Worm (Caenorhabditis elegans) whole organism, L3 larva: Measurements from ENCODE around the gene klp-19.
A peak's percentile ranks its signal among the peaks of the same experiment; 100 is the strongest.

ENCODE experiments used
- R02D3.7 ChIP-seq: fragments of 150-350 bp; optimal IDR thresholded peaks from 2 replicates; lab custom pipeline; 2014; ENCODE audit warnings: missing biosample characterization, missing genetic modification characterization
- ZK546.5 ChIP-seq: sonication (generic microtip); optimal IDR thresholded peaks from 2 replicates; lab custom pipeline; 2017; ENCODE audit warnings: missing biosample characterization, missing genetic modification characterization
- aly-2 ChIP-seq: fragments of 150-350 bp; optimal IDR thresholded peaks from 2 replicates; lab custom pipeline; 2014; ENCODE audit warnings: missing biosample characterization, missing genetic modification characterization
- ama-1 ChIP-seq: fragments of 150-350 bp; optimal IDR thresholded peaks from 2 replicates; lab custom pipeline; 2018
- ceh-16 ChIP-seq: sonication (generic microtip); optimal IDR thresholded peaks from 2 replicates; lab custom pipeline; 2017; ENCODE audit warnings: missing biosample characterization, missing genetic modification characterization
- ceh-28 ChIP-seq: fragments of 150-350 bp; optimal IDR thresholded peaks from 2 replicates; lab custom pipeline; 2014; ENCODE audit warnings: missing biosample characterization, missing genetic modification reagents, missing genetic modification characterization
- ceh-82 ChIP-seq: fragments of 150-350 bp; optimal IDR thresholded peaks from 2 replicates; lab custom pipeline; 2014; ENCODE audit warnings: missing biosample characterization, missing genetic modification characterization
- ceh-9 ChIP-seq: sonication (generic microtip); optimal IDR thresholded peaks from 2 replicates; lab custom pipeline; 2018; ENCODE audit warnings: missing biosample characterization, missing genetic modification characterization
- daf-12 ChIP-seq: fragments of 150-350 bp; optimal IDR thresholded peaks from 2 replicates; lab custom pipeline; 2014; ENCODE audit warnings: missing biosample characterization, missing genetic modification reagents, missing genetic modification characterization
- egl-27 ChIP-seq: sonication (generic microtip); optimal IDR thresholded peaks from 4 replicates; lab custom pipeline; 2017; ENCODE audit warnings: missing biosample characterization, missing genetic modification reagents, missing genetic modification characterization
- egl-5 ChIP-seq: fragments of 150-350 bp; optimal IDR thresholded peaks from 2 replicates; lab custom pipeline; 2017; ENCODE audit warnings: missing biosample characterization, missing genetic modification reagents, missing genetic modification characterization, inconsistent platforms
- elt-1 ChIP-seq: fragments of 150-350 bp; optimal IDR thresholded peaks from 2 replicates; lab custom pipeline; 2014; ENCODE audit warnings: missing biosample characterization, missing genetic modification characterization
- elt-2 ChIP-seq: sonication (generic microtip); optimal IDR thresholded peaks from 2 replicates; lab custom pipeline; 2016; ENCODE audit warnings: missing genetic modification reagents, mild to moderate bottlenecking, missing genetic modification characterization, missing compliant biosample characterization
- elt-3 ChIP-seq, 3 experiments: fragments of 150-350 bp in 1 of 3; sonication (generic microtip) in 2 of 3; optimal IDR thresholded peaks; 2 replicates in 2 of 3; 4 replicates in 1 of 3; lab custom pipeline; 2014 to 2017; ENCODE audit warnings: missing biosample characterization in 3 of 3, missing genetic modification characterization in 3 of 3
- eor-1 ChIP-seq, 2 experiments: fragments of 150-350 bp; optimal IDR thresholded peaks; 2 replicates each; lab custom pipeline; 2014 to 2018; ENCODE audit warnings: missing biosample characterization in 2 of 2, missing genetic modification characterization in 2 of 2
- fkh-10 ChIP-seq: sonication (generic microtip); optimal IDR thresholded peaks from 2 replicates; lab custom pipeline; 2017; ENCODE audit warnings: missing biosample characterization, missing genetic modification reagents, missing genetic modification characterization
- fkh-2 ChIP-seq: fragments of 150-350 bp; optimal IDR thresholded peaks from 2 replicates; lab custom pipeline; 2014; ENCODE audit warnings: missing biosample characterization, missing genetic modification reagents, missing genetic modification characterization
- fos-1 ChIP-seq: fragments of 150-350 bp; optimal IDR thresholded peaks from 2 replicates; lab custom pipeline; 2014; ENCODE audit warnings: missing biosample characterization, missing genetic modification characterization
- hmg-11 ChIP-seq: sonication (generic microtip); optimal IDR thresholded peaks from 2 replicates; lab custom pipeline; 2016; ENCODE audit warnings: missing genetic modification characterization, missing compliant biosample characterization
- jun-1 ChIP-seq: fragments of 150-350 bp; optimal IDR thresholded peaks from 2 replicates; lab custom pipeline; 2014; ENCODE audit warnings: missing biosample characterization, missing genetic modification reagents, missing genetic modification characterization
- lin-15B ChIP-seq: fragments of 150-350 bp; optimal IDR thresholded peaks from 2 replicates; lab custom pipeline; 2014; ENCODE audit warnings: missing biosample characterization, missing genetic modification characterization
- lin-39 ChIP-seq: fragments of 150-350 bp; optimal IDR thresholded peaks from 2 replicates; lab custom pipeline; 2018; ENCODE audit warnings: missing biosample characterization, missing genetic modification reagents, missing genetic modification characterization
- lsy-12 ChIP-seq: sonication (generic microtip); optimal IDR thresholded peaks from 2 replicates; lab custom pipeline; 2016; ENCODE audit warnings: mild to moderate bottlenecking, missing genetic modification characterization, missing compliant biosample characterization
- mdl-1 ChIP-seq: fragments of 150-350 bp; optimal IDR thresholded peaks from 2 replicates; lab custom pipeline; 2014; ENCODE audit warnings: missing biosample characterization, missing genetic modification characterization
- mml-1 ChIP-seq: fragments of 150-350 bp; sonication (generic microtip); optimal IDR thresholded peaks from 3 replicates; lab custom pipeline; 2014; ENCODE audit warnings: missing biosample characterization, missing genetic modification characterization
- nfya-1 ChIP-seq: sonication (generic microtip); optimal IDR thresholded peaks from 2 replicates; lab custom pipeline; 2017; ENCODE audit warnings: missing genetic modification characterization, mild to moderate bottlenecking, missing compliant biosample characterization, antibody characterized with exemption, moderate library complexity; ENCODE audit not compliant: insufficient read depth
- nhr-11 ChIP-seq: fragments of 150-350 bp; optimal IDR thresholded peaks from 2 replicates; lab custom pipeline; 2014; ENCODE audit warnings: missing biosample characterization, missing genetic modification characterization
- nhr-12 ChIP-seq: fragments of 150-350 bp; optimal IDR thresholded peaks from 2 replicates; lab custom pipeline; 2014; ENCODE audit warnings: missing biosample characterization, missing genetic modification characterization
- nhr-23 ChIP-seq: fragments of 150-350 bp; optimal IDR thresholded peaks from 2 replicates; lab custom pipeline; 2014; ENCODE audit warnings: missing biosample characterization, missing genetic modification reagents, missing genetic modification characterization
- nhr-237 ChIP-seq: fragments of 150-350 bp; optimal IDR thresholded peaks from 2 replicates; lab custom pipeline; 2014; ENCODE audit warnings: missing biosample characterization, missing genetic modification characterization
- nhr-25 ChIP-seq: sonication (generic microtip); optimal IDR thresholded peaks from 2 replicates; lab custom pipeline; 2017; ENCODE audit warnings: missing biosample characterization, missing genetic modification characterization
- nhr-28 ChIP-seq: fragments of 150-350 bp; optimal IDR thresholded peaks from 2 replicates; lab custom pipeline; 2014; ENCODE audit warnings: missing biosample characterization, missing genetic modification characterization
- nhr-43 ChIP-seq: sonication (generic microtip); optimal IDR thresholded peaks from 2 replicates; lab custom pipeline; 2016; ENCODE audit warnings: mild to moderate bottlenecking, missing genetic modification characterization, missing compliant biosample characterization; ENCODE audit not compliant: poor library complexity, severe bottlenecking
- nhr-67 ChIP-seq: fragments of 150-350 bp; optimal IDR thresholded peaks from 2 replicates; lab custom pipeline; 2014; ENCODE audit warnings: missing biosample characterization, missing genetic modification characterization
- nhr-76 ChIP-seq: fragments of 150-350 bp; sonication (generic microtip); optimal IDR thresholded peaks from 5 replicates; lab custom pipeline; 2014; ENCODE audit warnings: missing biosample characterization, missing genetic modification characterization
- nhr-77 ChIP-seq: fragments of 150-350 bp; optimal IDR thresholded peaks from 2 replicates; lab custom pipeline; 2014; ENCODE audit warnings: missing biosample characterization, missing genetic modification characterization
- pha-4 ChIP-seq: fragments of 150-350 bp; optimal IDR thresholded peaks from 2 replicates; lab custom pipeline; 2014; ENCODE audit warnings: missing biosample characterization, missing genetic modification reagents, missing genetic modification characterization
- pqm-1 ChIP-seq: fragments of 150-350 bp; optimal IDR thresholded peaks from 2 replicates; lab custom pipeline; 2017; ENCODE audit warnings: missing biosample characterization, missing genetic modification characterization, inconsistent platforms
- sea-2 ChIP-seq: fragments of 150-350 bp; sonication (generic microtip); optimal IDR thresholded peaks from 4 replicates; lab custom pipeline; 2014; ENCODE audit warnings: missing biosample characterization, missing genetic modification reagents, missing genetic modification characterization
- skn-1 ChIP-seq: fragments of 150-350 bp; optimal IDR thresholded peaks from 2 replicates; lab custom pipeline; 2014; ENCODE audit warnings: missing biosample characterization, missing genetic modification characterization
- snpc-4 ChIP-seq: fragments of 150-350 bp; optimal IDR thresholded peaks from 2 replicates; lab custom pipeline; 2014; ENCODE audit warnings: missing biosample characterization, missing genetic modification characterization
- tbx-2 ChIP-seq: sonication (generic microtip); optimal IDR thresholded peaks from 2 replicates; lab custom pipeline; 2016; ENCODE audit warnings: mild to moderate bottlenecking, missing genetic modification characterization, missing compliant biosample characterization
- unc-39 ChIP-seq: sonication (generic microtip); optimal IDR thresholded peaks from 4 replicates; lab custom pipeline; 2017; ENCODE audit warnings: missing biosample characterization, missing genetic modification characterization
- unc-62 ChIP-seq: fragments of 150-350 bp; sonication (generic microtip); optimal IDR thresholded peaks from 4 replicates; lab custom pipeline; 2014; ENCODE audit warnings: missing biosample characterization, missing genetic modification reagents, missing genetic modification characterization
- zag-1 ChIP-seq: fragments of 150-350 bp; optimal IDR thresholded peaks from 2 replicates; lab custom pipeline; 2014; ENCODE audit warnings: missing biosample characterization, missing genetic modification characterization
- ztf-11 ChIP-seq: fragments of 150-350 bp; optimal IDR thresholded peaks from 2 replicates; lab custom pipeline; 2014; ENCODE audit warnings: missing biosample characterization, missing genetic modification characterization
- ztf-4 ChIP-seq: fragments of 150-350 bp; optimal IDR thresholded peaks from 2 replicates; lab custom pipeline; 2014; ENCODE audit warnings: missing biosample characterization, missing genetic modification characterization

klp-19 gene

ce11 chrIII:13258163-13258562 lies 48.9 kb downstream of the klp-19 start:
- TF ChIP-seq hmg-11 (tag; lab: Kevin White, UChicago) (peak; percentile 2), ztf-4 (tag; lab: Kevin White, UChicago) (no peak), aly-2 (tag; lab: Kevin White, UChicago) (no peak), sea-2 (peak; percentile 26), daf-12 (tag; lab: Kevin White, UChicago) (no peak), nhr-76 (no peak), skn-1 (no peak), nfya-1 (tag; lab: Kevin White, UChicago) (peak; percentile 55), mdl-1 (tag; lab: Kevin White, UChicago) (no peak), lin-15B (tag; lab: Kevin White, UChicago) (peak; percentile 25), elt-1 (no peak), nhr-77 (tag; lab: Kevin White, UChicago) (no peak), fos-1 (no peak)
- TF ChIP-seq, all 47 proteins: peak for 4

- no peak for TF ChIP-seq zag-1 (tag; lab: Kevin White, UChicago)
- TF ChIP-seq mdl-1 (tag; lab: Kevin White, UChicago): no peak
- TF ChIP-seq unc-62: no peak
- TF ChIP-seq elt-3 (tag; optimal IDR thresholded peaks at IDR 0.05; lab: Kevin White, UChicago): no peak
- no peak for TF ChIP-seq nhr-77 (tag; lab: Kevin White, UChicago)
- TF ChIP-seq tbx-2 (tag; lab: Kevin White, UChicago): no peak
- no peak for TF ChIP-seq ztf-4 (tag; lab: Kevin White, UChicago)
- peak; percentile 32 for TF ChIP-seq elt-2
- TF ChIP-seq unc-39: no peak
- no peak for TF ChIP-seq daf-12 (tag; lab: Kevin White, UChicago)
- peak; percentile 22 for TF ChIP-seq lin-39 (tag; lab: Kevin White, UChicago)
- peak; percentile 31 for TF ChIP-seq ama-1 (lab: Kevin White, UChicago)
- no peak for TF ChIP-seq fkh-10
- peak; percentile 91 for TF ChIP-seq pha-4 (tag; lab: Kevin White, UChicago)
- TF ChIP-seq fos-1: no peak
- TF ChIP-seq ceh-28 (tag; lab: Kevin White, UChicago): peak; percentile 41
- no peak for TF ChIP-seq skn-1
- peak; percentile 82 for TF ChIP-seq nfya-1 (tag; lab: Kevin White, UChicago)
- peak; percentile 41 for TF ChIP-seq lsy-12 (tag; lab: Kevin White, UChicago)
- TF ChIP-seq fkh-2: no peak
- no peak for TF ChIP-seq nhr-28 (tag; lab: Kevin White, UChicago)
- TF ChIP-seq nhr-237 (tag; lab: Kevin White, UChicago): no peak
- TF ChIP-seq ztf-11 (tag; lab: Kevin White, UChicago): no peak
- TF ChIP-seq ceh-82 (tag; lab: Kevin White, UChicago): no peak
- no peak for TF ChIP-seq sea-2
- TF ChIP-seq nhr-11 (tag; lab: Kevin White, UChicago): no peak
- peak; percentile 43 for TF ChIP-seq egl-5 (tag; lab: Kevin White, UChicago)
- no peak for TF ChIP-seq eor-1 (tag; optimal IDR thresholded peaks at IDR 0.05; lab: Kevin White, UChicago)
- no peak for TF ChIP-seq nhr-76
- no peak for TF ChIP-seq nhr-12
- TF ChIP-seq nhr-23 (tag; lab: Kevin White, UChicago): peak; percentile 86
- no peak for TF ChIP-seq ceh-9 (tag; lab: Kevin White, UChicago)
- peak; percentile 10 for TF ChIP-seq pqm-1
- peak; percentile 16 for TF ChIP-seq jun-1 (tag; lab: Kevin White, UChicago)
- TF ChIP-seq nhr-25 (tag; lab: Kevin White, UChicago): peak; percentile 59
- no peak for TF ChIP-seq aly-2 (tag; lab: Kevin White, UChicago)
- no peak for TF ChIP-seq egl-27 (tag; lab: Kevin White, UChicago)
- peak; percentile 68 for TF ChIP-seq lin-15B (tag; lab: Kevin White, UChicago)
- no peak for TF ChIP-seq elt-1
- TF ChIP-seq ceh-16 (tag; lab: Kevin White, UChicago): no peak
- peak; percentile 54 for TF ChIP-seq hmg-11 (tag; lab: Kevin White, UChicago)
- TF ChIP-seq nhr-67: no peak
- no peak for TF ChIP-seq ZK546.5 (tag; lab: Kevin White, UChicago)
- TF ChIP-seq snpc-4 (tag; lab: Kevin White, UChicago): peak; percentile 37
- TF ChIP-seq mml-1 (tag; lab: Kevin White, UChicago): no peak
- TF ChIP-seq nhr-43 (tag; lab: Kevin White, UChicago): no peak
- peak; percentile 97 for TF ChIP-seq R02D3.7 (tag; lab: Kevin White, UChicago)
Measured at ce11 chrIII:13256438-13256928, 50.6 kb downstream of the klp-19 start, which contains the start of gene F56A8.3. Gene F56A8.3, plus strand, starts transcription at chrIII:13256878.
